Worm (Caenorhabditis elegans): ENCODE measurements around the gene ptr-20.
"Not testable (repeated sequence)": the region's sequence is repeated elsewhere in the genome, so short reads cannot be mapped to it uniquely, and the experiment has no call there.

DNA sequence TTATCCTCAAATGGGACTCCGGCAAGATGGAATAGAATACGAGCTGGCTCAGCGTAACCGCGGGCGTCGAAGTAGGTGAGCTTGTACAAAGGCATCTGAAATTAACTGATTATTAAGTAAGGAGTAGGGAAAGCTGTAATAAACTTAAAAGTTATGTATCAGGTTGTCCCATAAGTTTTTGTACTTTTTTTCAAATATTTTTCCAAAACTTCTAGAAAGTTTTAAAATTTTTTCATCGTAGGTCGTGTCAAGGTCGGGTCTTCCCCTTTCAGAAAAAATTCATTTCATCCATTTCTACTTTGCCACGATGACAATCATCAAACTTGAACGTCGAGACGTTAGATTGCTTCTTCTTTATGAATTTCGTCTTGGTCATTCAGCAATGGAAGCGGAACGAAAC, 13.8 kb downstream of the ptr-20 start, which contains the start of gene gst-39:
- not testable (repeated sequence) for TF ChIP-seq aly-2 (tag; optimal IDR thresholded peaks at IDR 0.05); zag-1 (tag; optimal IDR thresholded peaks at IDR 0.05); ama-1 (optimal IDR thresholded peaks at IDR 0.05); ztf-11 (tag; optimal IDR thresholded peaks at IDR 0.05); nhr-21 (tag; optimal IDR thresholded peaks at IDR 0.05); lin-13 (GFP tag; optimal IDR thresholded peaks at IDR 0.05)

Data from whole organism, L2 larva.